Worm (Caenorhabditis elegans) whole organism, L2 larva: Measurements from ENCODE around the gene F44E2.8.

Experiments used
- C34F6.9 ChIP-seq: fragments of 150-350 bp; optimal IDR thresholded peaks from 2 replicates; lab custom pipeline; 2014; ENCODE audit warnings: missing biosample characterization, missing genetic modification characterization
- F13H6.1 ChIP-seq: sonication (generic microtip); optimal IDR thresholded peaks from 2 replicates; lab custom pipeline; 2016; ENCODE audit warnings: missing genetic modification characterization, missing compliant biosample characterization
- R02D3.7 ChIP-seq: fragments of 150-350 bp; optimal IDR thresholded peaks from 2 replicates; lab custom pipeline; 2014; ENCODE audit warnings: missing biosample characterization, missing genetic modification characterization
- Y55F3AM.14 ChIP-seq: fragments of 200-800 bp; sonication (Bioruptor generic); optimal IDR thresholded peaks from 2 replicates; lab custom pipeline; 2018; ENCODE audit warnings: mild to moderate bottlenecking, missing genetic modification characterization, missing compliant biosample characterization
- ZK546.5 ChIP-seq: sonication (generic microtip); optimal IDR thresholded peaks from 2 replicates; lab custom pipeline; 2017; ENCODE audit warnings: missing biosample characterization, missing genetic modification characterization
- alr-1 ChIP-seq: fragments of 150-350 bp; optimal IDR thresholded peaks from 2 replicates; lab custom pipeline; 2014; ENCODE audit warnings: missing biosample characterization, missing genetic modification characterization
- aly-2 ChIP-seq: fragments of 150-350 bp; optimal IDR thresholded peaks from 2 replicates; lab custom pipeline; 2014; ENCODE audit warnings: missing biosample characterization, missing genetic modification characterization
- blmp-1 ChIP-seq: sonication (generic microtip); optimal IDR thresholded peaks from 2 replicates; lab custom pipeline; 2017; ENCODE audit warnings: missing genetic modification characterization, mild to moderate bottlenecking, missing compliant biosample characterization, antibody characterized with exemption, moderate library complexity; ENCODE audit not compliant: insufficient read depth
- crh-2 ChIP-seq: sonication (generic microtip); optimal IDR thresholded peaks from 2 replicates; lab custom pipeline; 2017; ENCODE audit warnings: missing biosample characterization, missing genetic modification characterization
- egl-27 ChIP-seq: sonication (generic microtip); optimal IDR thresholded peaks from 3 replicates; lab custom pipeline; 2017; ENCODE audit warnings: missing biosample characterization, missing genetic modification reagents, missing genetic modification characterization
- elt-1 ChIP-seq: fragments of 150-350 bp; optimal IDR thresholded peaks from 2 replicates; lab custom pipeline; 2014; ENCODE audit warnings: missing biosample characterization, missing genetic modification characterization
- elt-3 ChIP-seq: sonication (generic microtip); optimal IDR thresholded peaks from 2 replicates; lab custom pipeline; 2017; ENCODE audit warnings: missing biosample characterization, missing genetic modification characterization
- fos-1 ChIP-seq: fragments of 150-350 bp; optimal IDR thresholded peaks from 2 replicates; lab custom pipeline; 2014; ENCODE audit warnings: missing biosample characterization, missing genetic modification characterization
- gmeb-1 ChIP-seq: fragments of 150-350 bp; optimal IDR thresholded peaks from 2 replicates; lab custom pipeline; 2014; ENCODE audit warnings: missing biosample characterization, missing genetic modification characterization
- lin-11 ChIP-seq: fragments of 150-350 bp; sonication (generic microtip); optimal IDR thresholded peaks from 2 replicates; lab custom pipeline; 2014; ENCODE audit warnings: missing biosample characterization, missing genetic modification characterization, inconsistent platforms, mixed read lengths
- lin-39 ChIP-seq: fragments of 150-350 bp; optimal IDR thresholded peaks from 2 replicates; lab custom pipeline; 2014; ENCODE audit warnings: missing biosample characterization, missing genetic modification reagents, missing genetic modification characterization
- lsy-2 ChIP-seq, 2 experiments: fragments of 150-350 bp in 1 of 2; sonication (generic microtip) in 1 of 2; optimal IDR thresholded peaks; 2 replicates each; lab custom pipeline; 2014 to 2017; ENCODE audit warnings: missing biosample characterization in 2 of 2, missing genetic modification characterization in 2 of 2
- mab-5 ChIP-seq: fragments of 150-350 bp; optimal IDR thresholded peaks from 2 replicates; lab custom pipeline; 2014; ENCODE audit warnings: missing biosample characterization, missing genetic modification characterization
- mbf-1 ChIP-seq: sonication (generic microtip); optimal IDR thresholded peaks from 2 replicates; lab custom pipeline; 2017; ENCODE audit warnings: missing biosample characterization, missing genetic modification characterization
- mdl-1 ChIP-seq, 2 experiments: fragments of 150-350 bp in 1 of 2; sonication (generic microtip) in 1 of 2; optimal IDR thresholded peaks; 2 replicates each; lab custom pipeline; 2017; ENCODE audit warnings: missing biosample characterization in 2 of 2, missing genetic modification characterization in 2 of 2
- nhr-10 ChIP-seq: sonication (generic microtip); optimal IDR thresholded peaks from 2 replicates; lab custom pipeline; 2017; ENCODE audit warnings: missing biosample characterization, missing genetic modification characterization
- nhr-11 ChIP-seq: fragments of 150-350 bp; optimal IDR thresholded peaks from 2 replicates; lab custom pipeline; 2014; ENCODE audit warnings: missing biosample characterization, missing genetic modification characterization
- nhr-12 ChIP-seq: fragments of 150-350 bp; optimal IDR thresholded peaks from 2 replicates; lab custom pipeline; 2014; ENCODE audit warnings: missing biosample characterization, missing genetic modification characterization
- nhr-129 ChIP-seq: fragments of 150-350 bp; optimal IDR thresholded peaks from 2 replicates; lab custom pipeline; 2014; ENCODE audit warnings: missing biosample characterization, missing genetic modification characterization
- nhr-6 ChIP-seq: fragments of 150-350 bp; optimal IDR thresholded peaks from 2 replicates; lab custom pipeline; 2014; ENCODE audit warnings: missing biosample characterization, missing genetic modification characterization
- sem-4 ChIP-seq: fragments of 150-350 bp; optimal IDR thresholded peaks from 2 replicates; lab custom pipeline; 2014; ENCODE audit warnings: missing biosample characterization, missing genetic modification reagents, missing genetic modification characterization
- skn-1 ChIP-seq: sonication (generic microtip); optimal IDR thresholded peaks from 2 replicates; lab custom pipeline; 2017; ENCODE audit warnings: missing biosample characterization, missing genetic modification characterization
- sma-9 ChIP-seq, 2 experiments: fragments of 150-350 bp in 1 of 2; sonication (generic microtip) in 1 of 2; optimal IDR thresholded peaks; 2 replicates each; lab custom pipeline; 2014 to 2016; ENCODE audit warnings: missing genetic modification characterization in 2 of 2, mild to moderate bottlenecking in 1 of 2, missing biosample characterization in 1 of 2, missing compliant biosample characterization in 1 of 2, missing genetic modification reagents in 1 of 2, moderate library complexity in 1 of 2
- unc-39 ChIP-seq: fragments of 150-350 bp; optimal IDR thresholded peaks from 2 replicates; lab custom pipeline; 2014; ENCODE audit warnings: missing biosample characterization, missing genetic modification characterization
- unc-55 ChIP-seq: fragments of 150-350 bp; sonication (generic microtip); optimal IDR thresholded peaks from 3 replicates; lab custom pipeline; 2014; ENCODE audit warnings: missing biosample characterization, missing genetic modification reagents, missing genetic modification characterization
- unc-62 ChIP-seq: fragments of 150-350 bp; optimal IDR thresholded peaks from 2 replicates; lab custom pipeline; 2014; ENCODE audit warnings: missing biosample characterization, missing genetic modification reagents, missing genetic modification characterization
- zag-1 ChIP-seq: fragments of 150-350 bp; optimal IDR thresholded peaks from 2 replicates; lab custom pipeline; 2014; ENCODE audit warnings: missing biosample characterization, missing genetic modification characterization
- ztf-4 ChIP-seq: fragments of 150-350 bp; optimal IDR thresholded peaks from 2 replicates; lab custom pipeline; 2014; ENCODE audit warnings: missing biosample characterization, missing genetic modification characterization

The F44E2.8 gene

DNA sequence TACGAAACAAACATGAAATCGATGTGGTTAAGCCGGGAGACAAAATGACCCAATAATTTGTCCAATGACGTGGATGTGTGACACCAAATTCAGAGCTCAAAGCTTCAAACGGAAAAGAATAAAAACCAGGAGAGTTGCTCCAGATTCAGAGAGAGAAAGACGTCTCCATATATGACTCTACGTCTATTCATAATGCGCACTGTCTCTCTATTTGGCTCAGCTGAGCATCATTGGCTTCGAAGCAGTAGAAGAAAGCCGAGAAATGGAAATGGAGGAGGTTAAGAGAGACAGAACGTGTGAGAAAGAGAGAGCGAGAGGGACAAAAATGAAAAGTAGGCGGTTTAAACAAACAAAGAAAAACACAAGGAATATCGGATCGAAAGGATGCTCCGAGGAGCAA lies 36.6 kb upstream of the F44E2.8 start:
- TF ChIP-seq nhr-10 (no peak), elt-1 (no peak), F13H6.1 (tag; lab: Kevin White, UChicago) (peak; percentile 22), unc-55 (GFP tag; lab: Kevin White, UChicago) (peak; percentile 64), crh-2 (tag; lab: Kevin White, UChicago) (peak; percentile 34), elt-3 (tag; lab: Kevin White, UChicago) (no peak), lsy-2 (tag; optimal IDR thresholded peaks at IDR 0.05; lab: Kevin White, UChicago) (peak in 1 of 2 experiments; percentile 57), zag-1 (tag; lab: Kevin White, UChicago) (peak; percentile 27), egl-27 (peak; percentile 35), nhr-129 (peak; percentile 43), C34F6.9 (tag; lab: Kevin White, UChicago) (peak; percentile 59)

DNA sequence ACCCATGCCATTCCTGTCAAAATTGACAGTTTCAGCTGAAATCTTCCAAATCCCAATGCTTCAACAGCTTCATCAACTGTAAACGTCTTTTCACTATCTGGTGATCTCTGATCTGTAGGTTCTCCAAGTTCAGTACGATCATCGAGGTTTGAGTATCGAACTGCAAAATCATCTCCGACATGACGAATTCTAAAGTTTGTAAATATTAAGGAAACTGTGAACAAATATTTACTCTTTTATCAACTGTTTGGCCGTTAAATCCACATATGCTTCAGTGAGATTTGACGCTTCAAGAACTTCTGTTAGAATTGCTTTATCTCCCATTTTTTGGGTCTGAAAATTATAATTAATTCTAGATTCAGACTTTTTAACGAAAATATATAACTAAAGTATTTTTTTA lies 35.5 kb upstream of the F44E2.8 start, which contains the start of gene svop-1:
Gene svop-1, minus strand, starts transcription at position 339 of the 400 bp plus-strand sequence.
- TF ChIP-seq ztf-4 (tag; lab: Kevin White, UChicago): no peak
- no peak for TF ChIP-seq blmp-1 (tag; lab: Kevin White, UChicago)
- no peak for TF ChIP-seq lin-39
- TF ChIP-seq R02D3.7: no peak
- TF ChIP-seq unc-55 (GFP tag; lab: Kevin White, UChicago): no peak
- TF ChIP-seq nhr-11 (tag; lab: Kevin White, UChicago): no peak
- TF ChIP-seq egl-27: no peak
- TF ChIP-seq nhr-12 (tag; lab: Kevin White, UChicago): no peak
- no peak for TF ChIP-seq aly-2 (tag; lab: Kevin White, UChicago)
- TF ChIP-seq skn-1 (tag; lab: Kevin White, UChicago): no peak
- no peak for TF ChIP-seq sem-4 (tag; lab: Kevin White, UChicago)
- TF ChIP-seq mab-5 (tag; lab: Kevin White, UChicago): no peak

DNA sequence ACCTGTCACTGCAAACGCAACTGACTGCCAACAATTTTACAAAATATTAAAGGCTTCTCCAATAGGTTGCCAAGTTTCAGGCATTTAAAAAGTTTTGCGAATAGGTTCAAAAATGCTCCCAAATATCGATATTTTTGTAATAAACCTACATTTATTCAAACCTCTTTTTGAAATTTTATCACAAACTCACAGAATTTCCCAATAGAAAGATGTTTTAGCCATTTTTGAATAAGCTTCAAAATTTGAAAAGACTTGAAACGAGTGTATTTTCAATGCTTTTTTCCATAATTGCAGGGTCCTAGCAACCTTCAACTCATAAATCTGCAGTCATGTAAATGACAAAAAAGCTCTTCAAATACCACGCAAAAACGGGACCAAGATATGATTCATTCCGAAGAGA lies 32.7 kb upstream of the F44E2.8 start:
- TF ChIP-seq mdl-1 (tag; optimal IDR thresholded peaks at IDR 0.05; lab: Kevin White, UChicago): no peak
- TF ChIP-seq blmp-1 (tag; lab: Kevin White, UChicago): no peak
- TF ChIP-seq mbf-1 (tag; lab: Kevin White, UChicago): no peak
- no peak for TF ChIP-seq nhr-11 (tag; lab: Kevin White, UChicago)
- TF ChIP-seq alr-1: no peak
- TF ChIP-seq Y55F3AM.14 (GFP tag; lab: Kevin White, UChicago): no peak
- no peak for TF ChIP-seq F13H6.1 (tag; lab: Kevin White, UChicago)
- TF ChIP-seq lsy-2 (tag; optimal IDR thresholded peaks at IDR 0.05; lab: Kevin White, UChicago): no peak
- TF ChIP-seq unc-62 (GFP tag; lab: Kevin White, UChicago): no peak
- no peak for TF ChIP-seq nhr-6
- no peak for TF ChIP-seq nhr-129
- no peak for TF ChIP-seq ztf-4 (tag; lab: Kevin White, UChicago)
- no peak for TF ChIP-seq aly-2 (tag; lab: Kevin White, UChicago)
- TF ChIP-seq, all 48 proteins: peak for 0

DNA sequence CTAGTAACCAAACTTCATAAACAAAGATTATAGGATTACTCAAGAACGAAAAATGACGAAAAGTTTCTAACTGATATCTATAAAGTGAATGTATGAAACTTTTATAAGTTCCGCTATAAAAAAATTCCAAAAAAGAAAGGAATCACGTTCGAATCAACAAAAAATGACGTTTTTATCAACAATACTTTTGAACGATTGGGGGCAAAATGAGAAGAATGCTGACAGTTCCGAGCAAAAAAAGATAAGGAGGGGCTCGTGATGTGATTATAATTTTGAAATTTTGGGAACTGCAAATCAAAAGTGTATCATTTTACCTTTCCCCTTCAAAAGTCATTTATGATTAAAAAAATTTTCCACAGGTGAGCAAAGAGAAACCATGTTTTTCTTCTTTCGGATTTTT lies 29.3 kb upstream of the F44E2.8 start:
- TF ChIP-seq lin-11 (tag; lab: Kevin White, UChicago) (no peak), unc-55 (GFP tag; lab: Kevin White, UChicago) (peak; percentile 72), ZK546.5 (tag; lab: Kevin White, UChicago) (no peak), sma-9 (GFP tag; optimal IDR thresholded peaks at IDR 0.05; lab: Kevin White, UChicago) (peak; percentile 5), sma-9 (tag; optimal IDR thresholded peaks at IDR 0.05; lab: Kevin White, UChicago) (no peak), fos-1 (tag; lab: Kevin White, UChicago) (peak; percentile 84)

DNA sequence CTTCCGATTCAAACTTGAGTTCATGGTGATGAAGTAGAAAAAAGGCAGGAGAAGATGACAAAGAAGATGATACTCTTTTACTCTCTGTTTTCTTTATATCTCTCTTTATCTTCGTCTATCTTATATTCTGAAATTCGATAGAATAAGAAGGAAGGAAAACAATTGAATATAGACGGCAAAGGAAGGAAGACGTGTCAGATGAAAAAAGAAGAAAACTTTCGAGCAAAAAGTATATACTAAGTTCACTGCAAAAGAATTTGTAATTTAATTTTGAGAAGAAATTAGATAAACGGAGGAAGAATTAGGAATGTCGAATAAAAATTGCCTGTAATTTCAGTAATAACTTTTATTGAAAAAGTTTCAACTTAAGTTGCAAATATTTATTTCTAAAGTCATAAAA lies 27.3 kb upstream of the F44E2.8 start, which contains the start of gene K01F9.2:
Gene K01F9.2, minus strand, starts transcription at position 127 of the 400 bp plus-strand sequence.
- TF ChIP-seq gmeb-1 (tag; lab: Kevin White, UChicago) (no peak), lsy-2 (tag; optimal IDR thresholded peaks at IDR 0.05; lab: Kevin White, UChicago) (peak in 1 of 2 experiments; percentile 22), unc-39 (tag; lab: Kevin White, UChicago) (no peak)
